Worm (Caenorhabditis elegans): Measurements from ENCODE around the gene F31D5.2.

DNA sequence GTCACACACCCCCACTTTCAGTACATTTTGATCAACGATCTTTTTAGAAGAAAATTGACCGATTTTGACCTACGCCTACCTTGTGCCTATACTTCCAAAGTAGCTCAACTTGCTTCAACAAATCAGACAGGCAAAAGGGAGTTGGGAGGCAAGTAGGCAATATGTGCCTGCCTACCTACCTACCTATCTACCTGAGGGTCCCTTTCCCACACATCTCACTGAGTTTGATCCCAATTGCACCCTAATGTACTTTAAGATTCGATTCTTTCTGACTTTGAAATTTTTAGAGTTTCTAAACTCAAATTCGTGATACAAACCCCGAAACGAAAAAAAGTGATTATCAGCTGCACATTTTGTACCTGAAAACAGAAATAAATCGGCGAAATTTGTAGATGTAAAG lies 52.3 kb downstream of the F31D5.2 start:
- TF ChIP-seq nhr-12 (tag; optimal IDR thresholded peaks at IDR 0.05): no peak
- TF ChIP-seq ces-1 (GFP tag; optimal IDR thresholded peaks at IDR 0.05): no peak
- TF ChIP-seq nhr-237 (tag; optimal IDR thresholded peaks at IDR 0.05): no peak
- no peak for TF ChIP-seq lin-32 (GFP tag; optimal IDR thresholded peaks at IDR 0.05)
- no peak for TF ChIP-seq nhr-76 (tag; optimal IDR thresholded peaks at IDR 0.05)
- TF ChIP-seq lsy-2 (tag; optimal IDR thresholded peaks at IDR 0.05): no peak
